Fruit fly (Drosophila melanogaster): ENCODE results near the gene PIG-F.

PIG-F gene

DNA sequence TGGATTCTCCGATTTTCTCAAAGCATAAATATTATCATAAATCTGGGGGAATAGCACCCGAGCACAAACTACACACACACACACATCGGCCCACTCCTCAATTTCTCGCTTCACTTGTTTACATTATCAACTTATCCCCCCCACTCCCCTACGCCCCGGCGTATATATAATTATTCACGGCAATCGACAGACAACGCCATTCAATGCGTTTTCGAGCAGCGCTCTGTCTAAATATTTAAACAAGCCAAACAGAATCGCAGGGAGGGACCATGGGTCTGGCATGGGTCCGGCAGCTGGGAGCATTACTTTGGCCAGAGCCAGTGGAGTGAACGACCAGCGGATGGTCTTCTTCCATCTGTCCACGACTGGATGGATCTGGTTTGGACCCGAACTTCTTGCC lies 36.6 kb upstream of the PIG-F start:
- TF ChIP-seq CrebA (GFP tag; optimal IDR thresholded peaks at IDR 0.05; ENCODE audit: borderline replicate concordance) = no peak
- peak; percentile 78 for TF ChIP-seq br (GFP tag; optimal IDR thresholded peaks at IDR 0.05)
- no peak for TF ChIP-seq lola (GFP tag; optimal IDR thresholded peaks at IDR 0.05)
- peak; percentile 62 for TF ChIP-seq tai (GFP tag; optimal IDR thresholded peaks at IDR 0.05)
- peak; percentile 52 for TF ChIP-seq psq (GFP tag; optimal IDR thresholded peaks at IDR 0.05)
- TF ChIP-seq dmrt93B (GFP tag; optimal IDR thresholded peaks at IDR 0.05) = peak; percentile 36
- TF ChIP-seq Rel (GFP tag; optimal IDR thresholded peaks at IDR 0.05) = no peak
- TF ChIP-seq Rel (tag; optimal IDR thresholded peaks at IDR 0.05) = peak; percentile 59
- peak; percentile 59 for TF ChIP-seq fru (GFP tag; optimal IDR thresholded peaks at IDR 0.05)
- peak; percentile 14 for TF ChIP-seq Mio (GFP tag; optimal IDR thresholded peaks at IDR 0.05)
- peak; percentile 80 for TF ChIP-seq OdsH (GFP tag; optimal IDR thresholded peaks at IDR 0.05)
- no peak for TF ChIP-seq Vsx2 (GFP tag; optimal IDR thresholded peaks at IDR 0.05; ENCODE audit: partially characterized antibody)
- TF ChIP-seq Jra (GFP tag; optimal IDR thresholded peaks at IDR 0.05) = peak; percentile 39
- TF ChIP-seq Abd-B (GFP tag; optimal IDR thresholded peaks at IDR 0.05) = no peak
- TF ChIP-seq HLH106 (tag; optimal IDR thresholded peaks at IDR 0.05) = peak; percentile 30
- TF ChIP-seq GATAd (GFP tag; optimal IDR thresholded peaks at IDR 0.05) = peak; percentile 36
- peak; percentile 85 for TF ChIP-seq rgr (GFP tag; optimal IDR thresholded peaks at IDR 0.05)
- TF ChIP-seq Hnf4 (GFP tag; optimal IDR thresholded peaks at IDR 0.05) = peak; percentile 82
- peak; percentile 95 for TF ChIP-seq Hr83 (GFP tag; optimal IDR thresholded peaks at IDR 0.05; ENCODE audit: poor library complexity, severe bottlenecking)
- peak; percentile 28 for TF ChIP-seq ey (GFP tag; optimal IDR thresholded peaks at IDR 0.05)
- peak; percentile 61 for TF ChIP-seq brk (GFP tag; optimal IDR thresholded peaks at IDR 0.05)
- peak; percentile 69 for TF ChIP-seq h (GFP tag; optimal IDR thresholded peaks at IDR 0.05)
- TF ChIP-seq woc (GFP tag; optimal IDR thresholded peaks at IDR 0.05) = no peak
- TF ChIP-seq foxo (GFP tag; optimal IDR thresholded peaks at IDR 0.05) = peak in 1 of 2 experiments; percentile 55

DNA sequence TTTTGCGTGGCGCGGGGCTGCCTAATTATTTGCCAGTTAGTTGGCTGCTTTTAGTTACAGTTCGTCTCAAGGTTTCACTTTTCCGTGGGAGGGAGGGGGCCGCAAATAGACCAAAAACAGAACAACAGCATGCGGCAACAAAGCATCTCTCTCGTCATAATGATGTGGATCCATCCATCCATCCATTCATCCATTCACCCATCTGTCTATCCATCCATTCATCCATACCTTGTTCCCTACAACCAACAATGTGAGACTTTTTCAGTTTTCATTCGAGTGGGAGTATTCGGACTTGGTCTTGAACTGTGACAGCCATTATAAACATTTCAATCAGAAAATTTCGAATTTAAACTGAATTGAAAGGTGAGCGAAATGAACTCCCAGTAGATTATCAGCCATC lies 32.9 kb upstream of the PIG-F start:
- no peak for TF ChIP-seq dmrt93B (GFP tag; optimal IDR thresholded peaks at IDR 0.05)
- no peak for TF ChIP-seq Jra (GFP tag; optimal IDR thresholded peaks at IDR 0.05)
- TF ChIP-seq lola (GFP tag; optimal IDR thresholded peaks at IDR 0.05) = no peak
- no peak for TF ChIP-seq Dif (GFP tag; optimal IDR thresholded peaks at IDR 0.05; ENCODE audit: partially characterized antibody)
- TF ChIP-seq ey (GFP tag; optimal IDR thresholded peaks at IDR 0.05) = no peak
- TF ChIP-seq CG9705 (GFP tag; optimal IDR thresholded peaks at IDR 0.05) = no peak
- no peak for TF ChIP-seq br (GFP tag; optimal IDR thresholded peaks at IDR 0.05)
- TF ChIP-seq Abd-B (GFP tag; optimal IDR thresholded peaks at IDR 0.05) = no peak

- TF ChIP-seq tai (GFP tag; optimal IDR thresholded peaks at IDR 0.05) (no peak), CG9705 (GFP tag; optimal IDR thresholded peaks at IDR 0.05) (no peak)
These were observed 31.5 kb upstream of the PIG-F start for dm6 chr3L:19580709-19581227.

DNA sequence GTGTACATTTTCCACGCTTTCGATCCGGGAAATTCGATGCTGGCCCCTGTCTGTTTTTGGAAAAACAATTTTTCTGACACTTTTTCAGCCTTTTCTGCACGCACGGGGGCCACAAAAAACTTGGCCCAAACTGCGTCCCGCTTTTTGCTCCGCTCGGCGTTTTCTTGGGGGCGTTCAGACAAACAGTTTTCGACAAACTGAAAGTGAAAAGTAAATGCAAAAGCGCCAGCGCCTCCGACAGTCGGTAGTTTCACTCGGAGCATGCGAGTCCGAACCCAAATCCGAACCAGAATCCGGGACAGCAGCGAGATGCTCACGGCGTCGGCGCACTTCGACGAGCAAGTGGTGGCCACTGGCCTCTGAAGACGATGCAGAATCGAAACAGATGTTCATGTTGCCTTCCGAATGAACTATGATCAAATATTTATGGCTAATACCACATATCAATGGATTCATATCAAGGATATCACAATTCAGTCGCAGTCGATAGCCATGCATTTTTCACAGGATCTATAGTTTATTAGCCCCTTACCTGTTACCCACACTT lies 27.8 kb upstream of the PIG-F start, which contains the start of gene Shal:
Shal (minus strand) TSS at position 200 of the 547 bp plus-strand sequence.
- no peak for TF ChIP-seq h (GFP tag; optimal IDR thresholded peaks at IDR 0.05)
- TF ChIP-seq Dif (GFP tag; optimal IDR thresholded peaks at IDR 0.05; ENCODE audit: partially characterized antibody) = no peak
- TF ChIP-seq Hr83 (GFP tag; optimal IDR thresholded peaks at IDR 0.05; ENCODE audit: poor library complexity, severe bottlenecking) = no peak
- no peak for TF ChIP-seq pan (optimal IDR thresholded peaks at IDR 0.05)
- no peak for TF ChIP-seq br (GFP tag; optimal IDR thresholded peaks at IDR 0.05)
- no peak for TF ChIP-seq dmrt93B (GFP tag; optimal IDR thresholded peaks at IDR 0.05)
- no peak for TF ChIP-seq Hr78 (GFP tag; optimal IDR thresholded peaks at IDR 0.05)
- no peak for TF ChIP-seq GATAd (GFP tag; optimal IDR thresholded peaks at IDR 0.05)
- no peak for TF ChIP-seq brk (GFP tag; optimal IDR thresholded peaks at IDR 0.05)
- no peak for TF ChIP-seq Vsx2 (GFP tag; optimal IDR thresholded peaks at IDR 0.05; ENCODE audit: partially characterized antibody)
- TF ChIP-seq Hnf4 (GFP tag; optimal IDR thresholded peaks at IDR 0.05) = no peak
- TF ChIP-seq jim (GFP tag; optimal IDR thresholded peaks at IDR 0.05) = no peak
- TF ChIP-seq ey (GFP tag; optimal IDR thresholded peaks at IDR 0.05) = no peak
- no peak for TF ChIP-seq HLH106 (tag; optimal IDR thresholded peaks at IDR 0.05)
- TF ChIP-seq CrebA (GFP tag; optimal IDR thresholded peaks at IDR 0.05; ENCODE audit: borderline replicate concordance) = no peak
- TF ChIP-seq fru (GFP tag; optimal IDR thresholded peaks at IDR 0.05) = no peak
- TF ChIP-seq sv (GFP tag; optimal IDR thresholded peaks at IDR 0.05) = no peak
- TF ChIP-seq dl (GFP tag; optimal IDR thresholded peaks at IDR 0.05; ENCODE audit: insufficient read depth in 1 of 2, partially characterized antibody in 2 of 2) = no peak
